Fruit fly (Drosophila melanogaster): ENCODE data around the gene CG8997.
A peak's percentile ranks its signal among the peaks of the same experiment; 100 is the strongest.

Gene CG8997

dm6 chr2L:13835002-13835910 is 9.9 kb downstream of the CG8997 start, which contains the start of the genes mRpS23 and CenG1A (continued):
- peak; percentile 98 for TF ChIP-seq trem (tag; optimal IDR thresholded peaks at IDR 0.05)
- peak; percentile 10 for TF ChIP-seq yki (optimal IDR thresholded peaks at IDR 0.05)
- peak; percentile 100 for TF ChIP-seq CG43689 (GFP tag; IDR thresholded peaks at IDR 0.05)
- peak; percentile 96 for TF ChIP-seq CG3163 (GFP tag; optimal IDR thresholded peaks at IDR 0.05)
- TF ChIP-seq CG4424 (GFP tag; optimal IDR thresholded peaks at IDR 0.05), result peak; percentile 100
- peak; percentile 100 for TF ChIP-seq CG11093 (GFP tag; IDR thresholded peaks at IDR 0.05)
- TF ChIP-seq wdn (GFP tag; IDR thresholded peaks at IDR 0.05), result peak; percentile 100
- TF ChIP-seq sob (GFP tag; IDR thresholded peaks at IDR 0.05), result peak; percentile 100
- peak; percentile 99 for TF ChIP-seq CG3838 (GFP tag; optimal IDR thresholded peaks at IDR 0.05)
- peak; percentile 99 for TF ChIP-seq kah (GFP tag; optimal IDR thresholded peaks at IDR 0.05)
- peak; percentile 81 for TF ChIP-seq pfk (GFP tag; optimal IDR thresholded peaks at IDR 0.05)
- peak; percentile 99 for TF ChIP-seq CG18764 (GFP tag; optimal IDR thresholded peaks at IDR 0.05)
- no peak for TF ChIP-seq hkb (optimal IDR thresholded peaks at IDR 0.05)
- peak; percentile 100 for TF ChIP-seq hkb (GFP tag; IDR thresholded peaks at IDR 0.05)
- peak; percentile 80 for TF ChIP-seq pros (GFP tag; optimal IDR thresholded peaks at IDR 0.05)
- TF ChIP-seq B-H2 (GFP tag; optimal IDR thresholded peaks at IDR 0.05), result peak; percentile 99
- TF ChIP-seq CG13424 (tag; optimal IDR thresholded peaks at IDR 0.05), result peak; percentile 100
- TF ChIP-seq chif (GFP tag; optimal IDR thresholded peaks at IDR 0.05), result peak; percentile 100
- TF ChIP-seq unpg (GFP tag; optimal IDR thresholded peaks at IDR 0.05), result peak; percentile 100

DNA sequence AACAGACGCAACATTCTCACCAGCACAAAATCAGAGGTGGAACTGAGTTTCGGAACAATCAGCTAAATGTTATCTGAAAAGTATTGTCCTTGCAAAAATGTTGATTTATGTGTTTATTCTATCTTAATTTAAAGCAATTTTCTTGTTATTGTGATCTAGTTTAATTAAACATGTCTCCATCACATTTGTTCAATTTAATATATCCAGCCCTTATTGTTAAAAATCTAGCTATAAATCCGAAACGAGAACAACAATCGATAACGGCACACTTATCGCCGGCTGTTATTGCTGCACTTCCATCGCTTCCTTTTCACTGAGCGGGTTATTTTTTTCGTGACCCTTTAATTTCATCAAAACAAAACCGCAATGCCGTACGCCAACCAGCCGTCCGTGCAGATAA is 12.1 kb downstream of the CG8997 start, which contains the start of the genes GatC, PolG2 and Polr2C:
Gene GatC (minus strand): TSS at position 48 of the 400 bp plus-strand sequence.
Gene PolG2 (minus strand): TSS at position 48 of the 400 bp plus-strand sequence.
Gene Polr2C (plus strand): TSS at position 280 of the 400 bp plus-strand sequence.
- TF ChIP-seq CG13123 (GFP tag; optimal IDR thresholded peaks at IDR 0.05) (no peak), CG9727 (GFP tag; optimal IDR thresholded peaks at IDR 0.05) (peak; percentile 24), CG15696 (tag; optimal IDR thresholded peaks at IDR 0.05) (peak; percentile 2), HLH4C (GFP tag; IDR thresholded peaks at IDR 0.05; ENCODE audit: partially characterized antibody) (peak; percentile 93), Xrp1 (GFP tag; IDR thresholded peaks at IDR 0.05) (no peak), CG2202 (tag; optimal IDR thresholded peaks at IDR 0.05) (no peak), Sry-δ (GFP tag; optimal IDR thresholded peaks at IDR 0.05) (peak; percentile 95), zen2 (GFP tag; IDR thresholded peaks at IDR 0.05; ENCODE audit: partially characterized antibody) (peak; percentile 56; the same call in 2 of the 3 replicates), cwo (GFP tag; optimal IDR thresholded peaks at IDR 0.05) (no peak), YL-1 (GFP tag; optimal IDR thresholded peaks at IDR 0.05) (peak; percentile 62), Jarid2 (GFP tag; optimal IDR thresholded peaks at IDR 0.05) (no peak), lilli (GFP tag; optimal IDR thresholded peaks at IDR 0.05) (peak; percentile 62), CrebB (tag; optimal IDR thresholded peaks at IDR 0.05) (no peak), scrt (GFP tag; optimal IDR thresholded peaks at IDR 0.05) (no peak), chif (GFP tag; optimal IDR thresholded peaks at IDR 0.05) (peak in 1 of 2 experiments; percentile 47), run (tag; optimal IDR thresholded peaks at IDR 0.05) (no peak), Atf6 (GFP tag; IDR thresholded peaks at IDR 0.05) (no peak), CG31441 (GFP tag; IDR thresholded peaks at IDR 0.05) (no peak), her (GFP tag; optimal IDR thresholded peaks at IDR 0.05) (no peak), CG10147 (GFP tag; optimal IDR thresholded peaks at IDR 0.05) (no peak), CG9437 (GFP tag; optimal IDR thresholded peaks at IDR 0.05) (no peak), Dbx (GFP tag; IDR thresholded peaks at IDR 0.05) (no peak), CG3726 (GFP tag; IDR thresholded peaks at IDR 0.05) (no peak), esg (GFP tag; conservative IDR thresholded peaks at IDR 0.05) (peak; percentile 37; the same call in 1 of the 2 replicates), CG7745 (tag; optimal IDR thresholded peaks at IDR 0.05) (no peak), ap (GFP tag; IDR thresholded peaks at IDR 0.05) (no peak), pfk (GFP tag; optimal IDR thresholded peaks at IDR 0.05) (no peak), Hmr (GFP tag; optimal IDR thresholded peaks at IDR 0.05) (no peak), CkIIα-i1 (GFP tag; IDR thresholded peaks at IDR 0.05) (no peak), Lhr (GFP tag; optimal IDR thresholded peaks at IDR 0.05) (peak; percentile 26), NK7.1 (GFP tag; optimal IDR thresholded peaks at IDR 0.05) (no peak), C15 (GFP tag; IDR thresholded peaks at IDR 0.05) (no peak)
